Worm (Caenorhabditis elegans) whole organism, L4 larva: ENCODE measurements around the gene T26H5.9.
A peak's percentile ranks its signal among the peaks of the same experiment; 100 is the strongest.

ENCODE experiments used
- F49E8.2 ChIP-seq: sonication (generic microtip); optimal IDR thresholded peaks from 2 replicates; lab custom pipeline; 2016; ENCODE audit warnings: missing compliant biosample characterization, mild to moderate bottlenecking, missing genetic modification characterization, borderline replicate concordance
- ama-1 ChIP-seq: fragments of 150-350 bp; optimal IDR thresholded peaks from 2 replicates; lab custom pipeline; 2014; ENCODE audit warnings: inconsistent platforms, mixed read lengths
- dpl-1 ChIP-seq: fragments of 150-350 bp; optimal IDR thresholded peaks from 2 replicates; lab custom pipeline; 2014; ENCODE audit warnings: missing biosample characterization, missing genetic modification reagents, missing genetic modification characterization
- fos-1 ChIP-seq: fragments of 150-350 bp; optimal IDR thresholded peaks from 2 replicates; lab custom pipeline; 2014; ENCODE audit warnings: missing biosample characterization, missing genetic modification characterization
- hlh-30 ChIP-seq: sonication (generic microtip); optimal IDR thresholded peaks from 2 replicates; lab custom pipeline; 2017; ENCODE audit warnings: antibody characterized with exemption, mild to moderate bottlenecking, missing genetic modification characterization, missing compliant biosample characterization; ENCODE audit not compliant: insufficient read depth
- nhr-237 ChIP-seq: sonication (generic microtip); optimal IDR thresholded peaks from 2 replicates; lab custom pipeline; 2017; ENCODE audit warnings: missing biosample characterization, missing genetic modification characterization
- pha-4 ChIP-seq, 2 experiments: fragments of 150-350 bp in 1 of 2; fragments of 200-800 bp in 1 of 2; sonication (Bioruptor generic) in 1 of 2; IDR thresholded peaks in 1 of 2; optimal IDR thresholded peaks in 1 of 2; 2 replicates each; pipeline versions ENCODE4 v1.3.6 to Lab custom; 2014 to 2022; ENCODE audit warnings: missing genetic modification characterization in 2 of 2, missing genetic modification reagents in 2 of 2, missing biosample characterization in 1 of 2, missing compliant biosample characterization in 1 of 2
- rbr-2 ChIP-seq: sonication (generic microtip); optimal IDR thresholded peaks from 2 replicates; lab custom pipeline; 2016; ENCODE audit warnings: missing genotype, missing genetic modification characterization, missing compliant biosample characterization
- saeg-2 ChIP-seq: fragments of 200-800 bp; sonication (Bioruptor generic); IDR thresholded peaks from 2 replicates; pipeline ENCODE4 v1.3.6; 2022; ENCODE audit warnings: missing genetic modification reagents, missing genetic modification characterization, missing compliant biosample characterization
- unc-39 ChIP-seq: sonication (generic microtip); optimal IDR thresholded peaks from 2 replicates; lab custom pipeline; 2017; ENCODE audit warnings: missing biosample characterization, missing genetic modification characterization
- vab-7 ChIP-seq: fragments of 200-800 bp; sonication (Bioruptor generic); IDR thresholded peaks from 2 replicates; pipeline ENCODE4 v1.3.6; 2022; ENCODE audit warnings: missing genetic modification reagents, missing genetic modification characterization, missing compliant biosample characterization
- ztf-11 ChIP-seq: fragments of 150-350 bp; optimal IDR thresholded peaks from 2 replicates; lab custom pipeline; 2014; ENCODE audit warnings: missing biosample characterization, missing genetic modification characterization

DNA sequence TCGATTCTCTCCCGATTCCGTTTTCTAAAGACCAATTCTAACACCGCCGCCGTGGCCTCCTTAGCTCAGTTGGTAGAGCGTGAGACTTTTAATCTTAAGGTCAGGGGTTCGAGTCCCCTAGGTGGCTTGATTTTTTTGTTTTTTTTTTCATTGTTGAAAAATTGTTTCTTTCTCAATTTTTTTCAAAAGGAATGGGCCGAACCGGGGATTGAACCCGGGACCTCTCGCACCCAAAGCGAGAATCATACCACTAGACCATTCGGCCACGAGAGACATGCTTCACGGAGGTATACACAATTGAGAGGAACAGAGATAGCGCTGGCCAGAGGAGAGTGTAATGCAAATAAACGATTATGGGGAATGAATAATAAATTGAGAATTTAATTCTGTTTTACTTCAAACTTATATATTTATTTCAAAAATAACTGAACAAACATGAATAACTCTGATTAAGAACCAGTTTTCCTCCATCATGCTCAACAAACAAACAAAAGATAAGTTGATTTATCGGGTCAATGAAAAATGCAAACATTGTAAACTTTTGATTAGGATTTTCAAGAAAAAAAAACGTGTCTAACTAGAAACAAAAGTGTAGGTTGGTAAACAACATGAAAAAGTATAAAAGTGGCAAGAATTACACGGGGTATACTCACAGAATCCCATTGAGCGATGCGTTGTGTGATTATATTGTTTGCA lies 20.5 kb downstream of the T26H5.9 start, which contains the start of gene pqn-71:
- TF ChIP-seq saeg-2 (GFP tag; lab: Robert Waterston, UW) (peak; percentile 92), hlh-30 (tag; lab: Kevin White, UChicago) (peak; percentile 91), unc-39 (no peak), dpl-1 (GFP tag; lab: Kevin White, UChicago) (peak; percentile 66), rbr-2 (tag; lab: Kevin White, UChicago) (peak; percentile 95), nhr-237 (tag; lab: Kevin White, UChicago) (peak; percentile 46), ama-1 (lab: Kevin White, UChicago) (no peak), F49E8.2 (tag; lab: Kevin White, UChicago) (peak; percentile 91), fos-1 (no peak), vab-7 (GFP tag; lab: Robert Waterston, UW) (peak; percentile 91), pha-4 (GFP tag; IDR thresholded peaks at IDR 0.05; lab: Robert Waterston, UW) (no peak; the same call in none of the 2 replicates), pha-4 (tag; optimal IDR thresholded peaks at IDR 0.05; lab: Kevin White, UChicago) (peak; percentile 53), ztf-11 (tag; lab: Kevin White, UChicago) (no peak)
